Worm (Caenorhabditis elegans) whole organism, L1 larva: ENCODE data around the gene C04E6.12.
A peak's percentile ranks its signal among the peaks of the same experiment; 100 is the strongest.

ENCODE experiments used
- F16B12.6 ChIP-seq: fragments of 150-350 bp; optimal IDR thresholded peaks from 2 replicates; lab custom pipeline; 2014; ENCODE audit warnings: missing biosample characterization, missing genetic modification characterization
- Y116A8C.19 ChIP-seq: sonication (generic microtip); optimal IDR thresholded peaks from 2 replicates; lab custom pipeline; 2016; ENCODE audit warnings: missing compliant biosample characterization, missing genetic modification characterization, borderline replicate concordance
- alr-1 ChIP-seq: fragments of 200-800 bp; sonication (Bioruptor generic); optimal IDR thresholded peaks from 2 replicates; lab custom pipeline; 2018; ENCODE audit warnings: borderline replicate concordance, mild to moderate bottlenecking, missing genetic modification characterization, missing compliant biosample characterization
- ceh-63 ChIP-seq: fragments of 200-800 bp; sonication (Bioruptor generic); optimal IDR thresholded peaks from 2 replicates; lab custom pipeline; 2018; ENCODE audit warnings: mild to moderate bottlenecking, missing genetic modification characterization, missing compliant biosample characterization
- ceh-82 ChIP-seq, 3 experiments: fragments of 150-350 bp in 1 of 3; sonication (generic microtip) in 2 of 3; optimal IDR thresholded peaks; 2 replicates each; lab custom pipeline; 2014 to 2017; ENCODE audit warnings: missing biosample characterization in 3 of 3, missing genetic modification characterization in 3 of 3
- ceh-90 ChIP-seq: sonication (generic microtip); optimal IDR thresholded peaks from 2 replicates; lab custom pipeline; 2016; ENCODE audit warnings: missing genetic modification characterization, missing compliant biosample characterization
- ces-1 ChIP-seq: fragments of 150-350 bp; optimal IDR thresholded peaks from 2 replicates; lab custom pipeline; 2014; ENCODE audit warnings: missing biosample characterization, missing genetic modification reagents, missing genetic modification characterization
- efl-1 ChIP-seq, 4 experiments: fragments of 150-350 bp; optimal IDR thresholded peaks in 3 of 4; peaks in 1 of 4; 1 replicate in 1 of 4; 2 replicates in 3 of 4; lab custom pipeline; 2014; ENCODE audit warnings: missing biosample characterization in 2 of 4, missing genetic modification characterization in 2 of 4, missing genetic modification reagents in 2 of 4
- elt-2 ChIP-seq: sonication (generic microtip); optimal IDR thresholded peaks from 2 replicates; lab custom pipeline; 2016; ENCODE audit warnings: missing genetic modification characterization, mild to moderate bottlenecking, inconsistent platforms, missing compliant biosample characterization, missing genetic modification reagents
- elt-3 ChIP-seq, 6 experiments: fragments of 150-350 bp in 1 of 6; sonication (generic microtip); optimal IDR thresholded peaks; 2 replicates each; lab custom pipeline; 2017 to 2018; ENCODE audit warnings: missing biosample characterization in 6 of 6, missing genetic modification characterization in 6 of 6, inconsistent platforms in 1 of 6
- fkh-8 ChIP-seq: sonication (generic microtip); optimal IDR thresholded peaks from 2 replicates; lab custom pipeline; 2016; ENCODE audit warnings: mild to moderate bottlenecking, missing genetic modification characterization, missing compliant biosample characterization
- hlh-17 ChIP-seq: fragments of 200-800 bp; sonication (Bioruptor generic); optimal IDR thresholded peaks from 2 replicates; lab custom pipeline; 2018; ENCODE audit warnings: missing genetic modification characterization, mild to moderate bottlenecking, missing compliant biosample characterization, moderate library complexity, borderline replicate concordance
- hlh-4 ChIP-seq: sonication (generic microtip); optimal IDR thresholded peaks from 2 replicates; lab custom pipeline; 2016; ENCODE audit warnings: mild to moderate bottlenecking, missing genetic modification characterization, missing compliant biosample characterization
- hpl-2 ChIP-seq: fragments of 150-350 bp; optimal IDR thresholded peaks from 2 replicates; lab custom pipeline; 2014; ENCODE audit warnings: missing biosample characterization, missing genetic modification reagents, missing genetic modification characterization
- jun-1 ChIP-seq: fragments of 150-350 bp; optimal IDR thresholded peaks from 2 replicates; lab custom pipeline; 2014; ENCODE audit warnings: missing biosample characterization, missing genetic modification reagents, missing genetic modification characterization
- lin-14 ChIP-seq: fragments of 200-800 bp; sonication (Bioruptor generic); optimal IDR thresholded peaks from 2 replicates; lab custom pipeline; 2018; ENCODE audit warnings: mild to moderate bottlenecking, missing genetic modification characterization, moderate library complexity, missing compliant biosample characterization
- lin-15B ChIP-seq: fragments of 150-350 bp; sonication (generic microtip); optimal IDR thresholded peaks from 3 replicates; lab custom pipeline; 2014; ENCODE audit warnings: missing biosample characterization, missing genetic modification characterization
- lin-39 ChIP-seq: fragments of 150-350 bp; optimal IDR thresholded peaks from 2 replicates; lab custom pipeline; 2014; ENCODE audit warnings: missing biosample characterization, missing genetic modification reagents, missing genetic modification characterization
- lir-3 ChIP-seq: sonication (generic microtip); optimal IDR thresholded peaks from 2 replicates; lab custom pipeline; 2016; ENCODE audit warnings: mild to moderate bottlenecking, missing genetic modification characterization, moderate library complexity, missing compliant biosample characterization; ENCODE audit not compliant: poor library complexity
- mef-2 ChIP-seq: fragments of 150-350 bp; optimal IDR thresholded peaks from 2 replicates; lab custom pipeline; 2014; ENCODE audit warnings: missing biosample characterization, missing genetic modification characterization
- nhr-11 ChIP-seq: fragments of 150-350 bp; optimal IDR thresholded peaks from 2 replicates; lab custom pipeline; 2014; ENCODE audit warnings: missing biosample characterization, missing genetic modification characterization
- nhr-19 ChIP-seq: fragments of 200-800 bp; sonication (Bioruptor generic); conservative IDR thresholded peaks from 2 replicates; pipeline ENCODE4 v1.3.6; 2022; ENCODE audit warnings: missing genetic modification characterization, missing compliant biosample characterization
- nhr-20 ChIP-seq: sonication (generic microtip); optimal IDR thresholded peaks from 2 replicates; lab custom pipeline; 2016; ENCODE audit warnings: mild to moderate bottlenecking, missing genetic modification characterization, missing compliant biosample characterization
- pax-3 ChIP-seq: fragments of 200-800 bp; sonication (Bioruptor generic); optimal IDR thresholded peaks from 2 replicates; lab custom pipeline; 2018; ENCODE audit warnings: mild to moderate bottlenecking, missing genetic modification characterization, moderate library complexity, missing compliant biosample characterization
- rnt-1 ChIP-seq: sonication (generic microtip); optimal IDR thresholded peaks from 2 replicates; lab custom pipeline; 2016; ENCODE audit warnings: mild to moderate bottlenecking, missing genetic modification characterization, moderate library complexity, missing compliant biosample characterization
- snpc-4 ChIP-seq: fragments of 150-350 bp; optimal IDR thresholded peaks from 2 replicates; lab custom pipeline; 2014; ENCODE audit warnings: missing biosample characterization, missing genetic modification characterization
- snu-23 ChIP-seq: sonication (generic microtip); optimal IDR thresholded peaks from 2 replicates; lab custom pipeline; 2016; ENCODE audit warnings: missing genetic modification characterization, missing compliant biosample characterization
- sox-4 ChIP-seq: sonication (generic microtip); optimal IDR thresholded peaks from 2 replicates; lab custom pipeline; 2016; ENCODE audit warnings: missing genetic modification characterization, missing compliant biosample characterization
- sptf-1 ChIP-seq: fragments of 150-350 bp; optimal IDR thresholded peaks from 2 replicates; lab custom pipeline; 2014; ENCODE audit warnings: missing biosample characterization, missing genetic modification characterization
- sup-37 ChIP-seq: fragments of 200-800 bp; sonication (Bioruptor generic); optimal IDR thresholded peaks from 2 replicates; lab custom pipeline; 2018; ENCODE audit warnings: mild to moderate bottlenecking, missing genetic modification characterization, missing compliant biosample characterization
- swsn-7 ChIP-seq: sonication (generic microtip); optimal IDR thresholded peaks from 2 replicates; lab custom pipeline; 2016; ENCODE audit warnings: missing genetic modification characterization, missing compliant biosample characterization
- tbx-2 ChIP-seq: sonication (generic microtip); optimal IDR thresholded peaks from 2 replicates; lab custom pipeline; 2016; ENCODE audit warnings: missing genetic modification characterization, missing compliant biosample characterization
- unc-30 ChIP-seq: sonication (generic microtip); optimal IDR thresholded peaks from 2 replicates; lab custom pipeline; 2017; ENCODE audit warnings: missing biosample characterization, missing genetic modification characterization
- unc-86 ChIP-seq: sonication (generic microtip); optimal IDR thresholded peaks from 2 replicates; lab custom pipeline; 2016; ENCODE audit warnings: missing genetic modification characterization, missing compliant biosample characterization
- unc-98 ChIP-seq: fragments of 200-800 bp; sonication (Bioruptor generic); IDR thresholded peaks from 2 replicates; pipeline ENCODE4 v1.3.6; 2022; ENCODE audit warnings: missing genetic modification characterization, missing compliant biosample characterization

The C04E6.12 gene

DNA sequence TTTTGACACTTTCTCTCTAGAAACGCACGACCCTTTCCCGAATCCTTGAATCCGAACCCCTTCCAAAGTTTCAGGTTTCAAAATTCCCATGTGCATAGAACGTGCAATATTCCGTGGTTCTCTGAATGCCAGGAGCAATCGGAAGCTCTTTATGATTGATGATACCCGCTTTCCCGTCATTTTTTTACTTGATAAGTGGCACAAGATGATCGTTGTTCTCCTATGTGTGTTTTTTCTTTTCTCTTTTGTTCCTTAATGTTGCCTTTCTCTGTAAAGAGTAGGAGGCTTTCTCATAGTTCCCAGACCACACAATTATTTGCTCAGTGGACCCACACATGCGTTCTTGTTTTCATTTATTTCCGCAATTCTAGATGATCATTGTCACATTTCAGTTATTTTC, 31.0 kb downstream of the C04E6.12 start:
- TF ChIP-seq jun-1 = no peak
- no peak for TF ChIP-seq lin-15B (tag; lab: Kevin White, UChicago)
- TF ChIP-seq efl-1 (optimal IDR thresholded peaks at IDR 0.05; lab: Kevin White, UChicago) = no peak
- TF ChIP-seq efl-1 (GFP tag; optimal IDR thresholded peaks at IDR 0.05 in 1 of 2; lab: Kevin White, UChicago) = peak in 1 of 2 experiments; percentile 86
- no peak for TF ChIP-seq lir-3
- TF ChIP-seq lin-39 (tag; lab: Kevin White, UChicago) = no peak
- no peak for TF ChIP-seq F16B12.6 (tag; lab: Kevin White, UChicago)
- no peak for TF ChIP-seq ceh-63 (GFP tag; lab: Kevin White, UChicago)
- no peak for TF ChIP-seq swsn-7 (tag; lab: Kevin White, UChicago)

- no peak for TF ChIP-seq sup-37 (GFP tag; lab: Kevin White, UChicago)
- TF ChIP-seq ceh-63 (GFP tag; lab: Kevin White, UChicago) = no peak
- no peak for TF ChIP-seq tbx-2 (tag; lab: Kevin White, UChicago)
- no peak for TF ChIP-seq sox-4 (tag; lab: Kevin White, UChicago)
- no peak for TF ChIP-seq hlh-17
- no peak for TF ChIP-seq unc-86
- no peak for TF ChIP-seq sptf-1 (tag; lab: Kevin White, UChicago)
- no peak for TF ChIP-seq hlh-4 (tag; lab: Kevin White, UChicago)
- no peak for TF ChIP-seq snu-23
- no peak for TF ChIP-seq unc-98 (GFP tag; lab: Robert Waterston, UW)
- TF ChIP-seq nhr-20 = no peak
- no peak for TF ChIP-seq pax-3 (tag; lab: Kevin White, UChicago)
- no peak for TF ChIP-seq ceh-90 (tag; lab: Kevin White, UChicago)
- no peak for TF ChIP-seq hpl-2 (GFP tag; lab: Kevin White, UChicago)
- TF ChIP-seq alr-1 (tag; lab: Kevin White, UChicago) = no peak
- no peak for TF ChIP-seq mef-2 (tag; lab: Kevin White, UChicago)
- TF ChIP-seq rnt-1 (tag; lab: Kevin White, UChicago) = no peak
- no peak for TF ChIP-seq elt-3 (tag; optimal IDR thresholded peaks at IDR 0.05; lab: Kevin White, UChicago)
- TF ChIP-seq nhr-19 (GFP tag; lab: Robert Waterston, UW) = no peak
Measured at ce11 chrV:5883735-5884134, 36.1 kb downstream of the C04E6.12 start, which contains the start of gene C04E6.8. Gene C04E6.8, minus strand, starts transcription at chrV:5883835.

- TF ChIP-seq unc-30 (no peak), elt-2 (tag; lab: Kevin White, UChicago) (peak; percentile 79), snpc-4 (tag; lab: Kevin White, UChicago) (no peak), Y116A8C.19 (tag; lab: Kevin White, UChicago) (no peak)
Measured at ce11 chrV:5882429-5882828, 37.4 kb downstream of the C04E6.12 start.

- TF ChIP-seq fkh-8 (tag; lab: Kevin White, UChicago) (no peak), ces-1 (GFP tag; lab: Kevin White, UChicago) (no peak), ceh-82 (tag; optimal IDR thresholded peaks at IDR 0.05; lab: Kevin White, UChicago) (no peak), nhr-11 (no peak), lin-14 (GFP tag; lab: Kevin White, UChicago) (no peak), sox-4 (tag; lab: Kevin White, UChicago) (no peak), mef-2 (tag; lab: Kevin White, UChicago) (no peak), unc-30 (no peak), ceh-90 (tag; lab: Kevin White, UChicago) (no peak)
Measured at ce11 chrV:5880064-5880463, 39.7 kb downstream of the C04E6.12 start, which contains the start of gene C02G6.3. Gene C02G6.3, plus strand, starts transcription at chrV:5880364.
